1 worm cellular context compared by ENCODE assay signal in the genomic region with DNA sequence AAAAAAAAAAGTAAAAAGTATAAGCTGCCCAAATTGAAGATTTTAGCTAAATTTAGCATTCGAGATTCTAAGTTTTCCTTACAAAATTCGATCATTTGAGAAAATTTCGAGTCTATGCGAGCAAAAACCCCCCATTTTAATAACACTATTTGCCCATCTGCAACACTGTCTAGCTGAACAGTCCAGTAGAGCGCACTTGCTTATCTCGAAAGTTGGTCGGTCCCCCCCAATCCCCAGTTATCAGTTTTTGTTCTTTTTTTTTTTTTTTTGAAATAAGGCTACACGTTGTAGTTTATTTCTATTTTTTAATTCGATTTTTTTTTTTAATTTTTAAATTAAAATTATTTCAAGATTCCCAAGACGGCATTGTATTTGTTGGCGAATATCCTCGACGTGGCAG.
TF ChIP-seq lines count a peak whose summit lies in the region.

No protein-coding gene starts in this region.

TF ChIP-seq in whole organism, L4 larva, 104 proteins besides CTCF, POLR2A, EP300 and RAD21 (continued from another document):
- TF ChIP-seq daf-16 (GFP tag; optimal IDR thresholded peaks at IDR 0.05; lab: Kevin White, UChicago) (no peak), daf-16 (tag; optimal IDR thresholded peaks at IDR 0.05; lab: Kevin White, UChicago) (peak; percentile 66), R02D3.7 (tag; optimal IDR thresholded peaks at IDR 0.05; lab: Kevin White, UChicago) (no peak), ceh-44 (GFP tag; IDR thresholded peaks at IDR 0.05; lab: Robert Waterston, UW) (no peak), hlh-11 (tag; optimal IDR thresholded peaks at IDR 0.05; lab: Kevin White, UChicago) (peak; percentile 13), nhr-237 (tag; optimal IDR thresholded peaks at IDR 0.05; lab: Kevin White, UChicago) (no peak), arid-1 (GFP tag; conservative IDR thresholded peaks at IDR 0.05; lab: Robert Waterston, UW) (no peak), zag-1 (tag; optimal IDR thresholded peaks at IDR 0.05; lab: Kevin White, UChicago) (no peak), unc-62 (GFP tag; optimal IDR thresholded peaks at IDR 0.05 in 1 of 2; lab: Kevin White, UChicago) (peak in 1 of 2 experiments; percentile 21), unc-62 (tag; optimal IDR thresholded peaks at IDR 0.05; lab: Kevin White, UChicago) (no peak)
